Fruit fly (Drosophila melanogaster): ENCODE results near the gene ich.
A peak's percentile ranks its signal among the peaks of the same experiment; 100 is the strongest.

dm6 chr3R:8945502-8946324, 17.1 kb downstream of the ich start:
- TF ChIP-seq Abd-B (GFP tag; optimal IDR thresholded peaks at IDR 0.05) (no peak), pan (optimal IDR thresholded peaks at IDR 0.05) (no peak), Sp1 (GFP tag; optimal IDR thresholded peaks at IDR 0.05) (peak; percentile 88), psq (GFP tag; optimal IDR thresholded peaks at IDR 0.05) (peak; percentile 83), br (GFP tag; optimal IDR thresholded peaks at IDR 0.05) (peak; percentile 70), Myc (optimal IDR thresholded peaks at IDR 0.05) (no peak), tai (GFP tag; optimal IDR thresholded peaks at IDR 0.05) (peak; percentile 51), usp (GFP tag; optimal IDR thresholded peaks at IDR 0.05) (no peak), Hr83 (GFP tag; optimal IDR thresholded peaks at IDR 0.05; ENCODE audit: poor library complexity, severe bottlenecking) (no peak)
